Worm (Caenorhabditis elegans): Measurements from ENCODE around the gene mvb-12.

Gene mvb-12

ce11 chrIV:7877255-7877654 is 46.9 kb downstream of the mvb-12 start:
- TF ChIP-seq mec-3 (tag; optimal IDR thresholded peaks at IDR 0.05; ENCODE audit: borderline replicate concordance) = no peak
- TF ChIP-seq ceh-24 (tag; optimal IDR thresholded peaks at IDR 0.05) = no peak
- no peak for TF ChIP-seq nfya-1 (tag; optimal IDR thresholded peaks at IDR 0.05)
- TF ChIP-seq unc-42 (tag; optimal IDR thresholded peaks at IDR 0.05) = no peak
- no peak for TF ChIP-seq ama-1 (optimal IDR thresholded peaks at IDR 0.05)
- no peak for TF ChIP-seq K02D7.2 (tag; optimal IDR thresholded peaks at IDR 0.05)
- no peak for TF ChIP-seq pha-2 (tag; optimal IDR thresholded peaks at IDR 0.05)
- no peak for TF ChIP-seq ceh-45 (GFP tag; IDR thresholded peaks at IDR 0.05)
- TF ChIP-seq pqm-1 (tag; optimal IDR thresholded peaks at IDR 0.05) = no peak
- no peak for TF ChIP-seq pha-4 (tag; optimal IDR thresholded peaks at IDR 0.05)
- no peak for TF ChIP-seq dve-1 (tag; optimal IDR thresholded peaks at IDR 0.05)
- no peak for TF ChIP-seq pag-3 (tag; optimal IDR thresholded peaks at IDR 0.05; ENCODE audit: borderline replicate concordance)
- no peak for TF ChIP-seq Y22D7AL.16 (tag; optimal IDR thresholded peaks at IDR 0.05)
- no peak for TF ChIP-seq hlh-8 (tag; optimal IDR thresholded peaks at IDR 0.05)
- TF ChIP-seq ceh-48 (tag; optimal IDR thresholded peaks at IDR 0.05) = no peak
- TF ChIP-seq ceh-30 (tag; optimal IDR thresholded peaks at IDR 0.05) = no peak
- TF ChIP-seq pat-9 (tag; optimal IDR thresholded peaks at IDR 0.05) = no peak
- no peak for TF ChIP-seq hlh-15 (tag; optimal IDR thresholded peaks at IDR 0.05)
- TF ChIP-seq che-1 (tag; optimal IDR thresholded peaks at IDR 0.05) = no peak

- no peak for TF ChIP-seq odd-2 (tag; optimal IDR thresholded peaks at IDR 0.05)
- no peak for TF ChIP-seq dmd-4 (tag; optimal IDR thresholded peaks at IDR 0.05; ENCODE audit: borderline replicate concordance)
- no peak for TF ChIP-seq pros-1 (tag; optimal IDR thresholded peaks at IDR 0.05)
Observed at ce11 chrIV:7877781-7878180, 47.5 kb downstream of the mvb-12 start, which contains the start of gene kin-26. Gene kin-26, minus strand, starts transcription at chrIV:7877881.

- TF ChIP-seq hlh-30 (tag; optimal IDR thresholded peaks at IDR 0.05; ENCODE audit: insufficient read depth) (no peak), pax-1 (tag; optimal IDR thresholded peaks at IDR 0.05) (no peak), pha-4 (tag; optimal IDR thresholded peaks at IDR 0.05) (no peak), fkh-10 (GFP tag; optimal IDR thresholded peaks at IDR 0.05) (no peak), F13H6.1 (tag; optimal IDR thresholded peaks at IDR 0.05) (no peak), ceh-45 (GFP tag; IDR thresholded peaks at IDR 0.05) (no peak), tbx-2 (tag; optimal IDR thresholded peaks at IDR 0.05) (no peak), ceh-22 (tag; optimal IDR thresholded peaks at IDR 0.05) (no peak), pat-9 (tag; optimal IDR thresholded peaks at IDR 0.05) (no peak), lin-11 (tag; optimal IDR thresholded peaks at IDR 0.05) (no peak), ttx-3 (tag; optimal IDR thresholded peaks at IDR 0.05) (no peak), pag-3 (tag; optimal IDR thresholded peaks at IDR 0.05; ENCODE audit: borderline replicate concordance) (no peak), ceh-34 (tag; optimal IDR thresholded peaks at IDR 0.05) (no peak), pha-2 (tag; optimal IDR thresholded peaks at IDR 0.05) (no peak), hlh-13 (GFP tag; optimal IDR thresholded peaks at IDR 0.05) (no peak), unc-42 (tag; optimal IDR thresholded peaks at IDR 0.05) (no peak), unc-86 (tag; optimal IDR thresholded peaks at IDR 0.05) (no peak)
Observed at ce11 chrIV:7879017-7879416, 48.7 kb downstream of the mvb-12 start, which contains the start of gene srt-73. Gene srt-73, plus strand, starts transcription at chrIV:7879317.

- TF ChIP-seq hlh-6 (tag; optimal IDR thresholded peaks at IDR 0.05) (no peak), pat-9 (tag; optimal IDR thresholded peaks at IDR 0.05) (no peak), ceh-14 (tag; optimal IDR thresholded peaks at IDR 0.05) (no peak), ahr-1 (tag; optimal IDR thresholded peaks at IDR 0.05) (no peak), hlh-15 (tag; optimal IDR thresholded peaks at IDR 0.05) (no peak), unc-55 (GFP tag; optimal IDR thresholded peaks at IDR 0.05) (no peak), eyg-1 (tag; optimal IDR thresholded peaks at IDR 0.05) (no peak)
Observed at ce11 chrIV:7881166-7881565, 50.8 kb downstream of the mvb-12 start.

Measured in whole organism, late embryonic.